Worm (Caenorhabditis elegans): ENCODE data around the gene pho-10.

pho-10 gene

ce11 chrII:9891031-9891689 lies 29.2 kb downstream of the pho-10 start, which contains the start of gene vgln-1:
TSS of gene vgln-1 (minus strand) at chrII:9891081.
- TF ChIP-seq unc-62 (GFP tag; optimal IDR thresholded peaks at IDR 0.05), result no peak

ce11 chrII:9888549-9888948 lies 31.8 kb downstream of the pho-10 start:
- no peak for TF ChIP-seq unc-62 (GFP tag; optimal IDR thresholded peaks at IDR 0.05)

DNA sequence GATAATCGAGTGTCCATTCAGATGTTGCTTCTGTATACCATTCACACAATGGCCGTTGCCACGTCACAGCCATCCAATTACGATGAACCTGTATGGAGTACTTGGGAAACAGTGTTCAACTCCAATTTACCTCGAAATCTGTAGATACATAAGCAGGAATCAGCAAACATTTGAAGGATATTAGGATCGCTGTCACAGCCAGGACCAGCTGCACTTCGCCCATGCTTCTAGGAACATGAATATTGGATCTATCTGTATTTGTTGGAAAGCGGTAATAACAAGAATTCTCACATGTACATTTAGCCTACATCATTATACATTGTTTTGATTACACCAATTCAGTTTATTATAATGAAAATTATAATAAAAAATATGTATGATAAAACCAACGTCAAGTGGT lies 34.2 kb downstream of the pho-10 start, which contains the start of gene algn-8:
Gene algn-8 (minus strand): TSS at position 227 of the 400 bp plus-strand sequence.
- no peak for TF ChIP-seq unc-62 (GFP tag; optimal IDR thresholded peaks at IDR 0.05)

DNA sequence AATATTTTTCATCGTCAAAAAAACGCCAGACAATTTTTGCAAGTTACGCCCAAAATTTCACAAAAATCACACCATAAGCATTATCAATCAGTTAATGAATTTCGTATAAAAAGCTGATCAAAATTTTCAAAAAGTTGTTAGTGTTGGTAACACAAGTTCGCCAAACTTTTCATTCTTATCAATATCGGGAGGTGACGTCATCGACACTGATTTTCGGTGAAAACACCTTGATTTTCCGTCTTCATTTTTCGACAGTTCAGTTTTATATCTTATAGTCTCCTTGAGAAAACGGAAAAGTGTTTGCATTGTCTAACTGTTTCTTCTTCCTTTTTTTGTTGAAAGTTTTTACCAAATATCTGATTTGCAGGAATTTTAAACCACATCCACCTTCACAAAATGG lies 39.5 kb downstream of the pho-10 start, which contains the start of gene C08H9.15:
Gene C08H9.15 (plus strand): TSS at position 368 of the 400 bp plus-strand sequence.
- TF ChIP-seq unc-62 (GFP tag; optimal IDR thresholded peaks at IDR 0.05), result no peak

ce11 chrII:9879815-9880214 lies 40.6 kb downstream of the pho-10 start:
- TF ChIP-seq unc-62 (GFP tag; optimal IDR thresholded peaks at IDR 0.05), result no peak

DNA sequence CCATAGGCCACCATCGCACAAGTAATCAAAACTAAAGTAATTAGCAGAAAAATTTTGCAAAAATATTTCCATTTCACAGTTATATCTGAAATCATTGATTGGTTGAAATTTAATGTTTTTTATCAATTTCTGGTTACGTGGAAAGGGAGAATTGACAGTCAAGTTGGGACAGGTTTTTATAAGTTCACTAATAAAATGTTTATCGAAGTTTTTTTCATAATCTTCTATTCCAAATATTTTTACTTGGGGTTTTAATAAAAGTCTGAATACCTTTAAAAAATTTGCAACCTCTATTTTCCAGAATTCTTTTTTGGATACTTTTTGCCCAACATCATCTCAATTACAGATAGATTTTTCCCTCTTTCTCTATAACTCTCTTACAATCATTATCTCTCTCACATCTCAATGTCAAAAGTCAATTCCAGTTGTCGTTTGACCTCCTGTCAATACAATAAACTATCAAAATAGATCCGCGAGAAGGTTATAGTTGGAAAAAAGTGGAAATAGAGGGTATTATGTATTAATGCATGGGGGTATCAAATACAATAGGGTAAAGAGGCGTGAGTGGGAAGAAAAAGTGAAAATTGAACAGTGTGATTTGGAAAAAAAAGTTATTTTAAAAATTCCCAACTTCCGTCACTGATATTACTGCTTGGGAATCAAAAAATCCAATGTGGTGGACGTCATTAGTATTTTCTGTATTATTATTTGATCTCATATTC lies 45.7 kb downstream of the pho-10 start, which contains the start of the genes chil-2 and ctsa-3.2:
Gene chil-2 (minus strand): TSS at position 101 of the 722 bp plus-strand sequence.
Gene ctsa-3.2 (plus strand): TSS at position 672 of the 722 bp plus-strand sequence.
- TF ChIP-seq unc-62 (GFP tag; optimal IDR thresholded peaks at IDR 0.05), result no peak

- no peak for TF ChIP-seq unc-62 (GFP tag; optimal IDR thresholded peaks at IDR 0.05)
Observed at ce11 chrII:9872961-9873360, 47.4 kb downstream of the pho-10 start, which contains the start of gene chil-8. TSS of gene chil-8 (minus strand) at chrII:9873061.

- no peak for TF ChIP-seq unc-62 (GFP tag; optimal IDR thresholded peaks at IDR 0.05)
Observed at ce11 chrII:9871061-9871460, 49.3 kb downstream of the pho-10 start, which contains the start of gene chil-7. TSS of gene chil-7 (minus strand) at chrII:9871172.

DNA sequence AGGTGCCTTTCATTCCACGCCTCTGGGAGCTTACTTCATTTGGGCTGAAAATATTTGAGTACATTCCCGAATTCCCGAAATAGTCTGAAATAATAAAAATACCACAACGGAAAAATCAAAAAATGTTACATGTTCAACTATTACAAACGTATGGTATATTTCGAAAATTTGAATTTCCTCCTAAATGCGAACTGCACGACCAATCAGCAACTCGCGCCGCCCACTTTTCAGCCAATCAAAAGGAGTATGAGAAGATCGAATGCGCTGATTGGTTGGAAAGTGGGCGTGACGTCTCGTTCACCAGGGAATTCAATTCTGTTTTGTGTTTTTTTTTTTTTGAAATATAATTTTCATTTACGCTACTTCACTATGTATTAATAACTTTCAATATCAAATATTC lies 51.7 kb downstream of the pho-10 start, which contains the start of gene old-1:
Gene old-1 (minus strand): TSS at position 50 of the 400 bp plus-strand sequence.
- TF ChIP-seq unc-62 (GFP tag; optimal IDR thresholded peaks at IDR 0.05), result no peak

ce11 chrII:9868207-9868606 lies 52.2 kb downstream of the pho-10 start:
- no peak for TF ChIP-seq unc-62 (GFP tag; optimal IDR thresholded peaks at IDR 0.05)

All from whole organism, dauer.